Fruit fly (Drosophila melanogaster): Measurements from ENCODE around the gene CG46460.

The CG46460 gene

DNA sequence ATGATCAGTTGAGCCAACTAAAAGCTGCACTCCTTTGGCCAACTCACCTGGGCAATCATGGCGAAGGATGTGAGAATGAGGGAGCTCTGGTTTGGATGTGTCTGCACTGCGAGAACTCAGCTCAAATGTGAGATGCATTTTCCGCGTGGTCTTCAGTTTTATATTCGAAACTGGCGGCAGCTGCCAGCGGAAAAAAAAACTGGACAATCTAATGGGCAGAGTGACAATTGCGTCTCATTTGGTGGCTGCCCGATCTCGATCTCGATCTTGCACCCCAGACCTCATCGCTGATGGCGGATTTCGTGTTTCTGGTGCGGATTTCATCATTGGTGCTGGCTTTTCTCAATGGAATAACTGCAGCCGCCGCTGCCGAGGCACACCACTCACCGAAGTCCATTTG lies 14.3 kb downstream of the CG46460 start, which contains the start of gene Cpr64Ac:
Gene Cpr64Ac (minus strand): TSS at position 101 of the 400 bp plus-strand sequence.
- no peak for TF ChIP-seq Dll (optimal IDR thresholded peaks at IDR 0.05)
- TF ChIP-seq usp (GFP tag; optimal IDR thresholded peaks at IDR 0.05), result no peak
- no peak for TF ChIP-seq psq (optimal IDR thresholded peaks at IDR 0.05)
- TF ChIP-seq pan (optimal IDR thresholded peaks at IDR 0.05), result no peak
- TF ChIP-seq CG8478 (optimal IDR thresholded peaks at IDR 0.05), result no peak
- TF ChIP-seq EcR (GFP tag; optimal IDR thresholded peaks at IDR 0.05), result no peak

DNA sequence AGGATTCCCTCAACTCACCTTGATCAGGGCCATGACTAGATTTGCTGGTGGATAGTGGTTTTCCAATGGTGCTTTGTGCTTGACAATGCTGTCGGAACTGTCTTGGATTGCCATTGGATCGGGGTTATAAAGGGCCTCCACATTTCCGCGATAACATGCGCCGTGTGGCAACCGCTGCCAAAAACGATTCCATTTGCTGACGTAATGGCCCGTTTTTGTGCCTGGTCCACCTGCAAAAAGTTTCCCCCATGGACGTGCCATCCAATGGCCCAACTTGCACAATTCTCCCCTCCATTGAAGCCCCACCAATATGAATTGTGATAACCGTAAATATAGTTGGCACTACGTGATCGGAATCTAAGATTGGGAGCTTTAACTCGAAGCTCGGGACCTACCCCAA lies 15.7 kb downstream of the CG46460 start, which contains the start of gene Cpr64Ab:
Gene Cpr64Ab (minus strand): TSS at position 101 of the 400 bp plus-strand sequence.
- TF ChIP-seq usp (GFP tag; optimal IDR thresholded peaks at IDR 0.05) (no peak), pan (optimal IDR thresholded peaks at IDR 0.05) (no peak), EcR (GFP tag; optimal IDR thresholded peaks at IDR 0.05) (no peak), psq (optimal IDR thresholded peaks at IDR 0.05) (no peak), CG8478 (optimal IDR thresholded peaks at IDR 0.05) (no peak)

- no peak for TF ChIP-seq usp (GFP tag; optimal IDR thresholded peaks at IDR 0.05)
- no peak for TF ChIP-seq psq (optimal IDR thresholded peaks at IDR 0.05)
- TF ChIP-seq pan (optimal IDR thresholded peaks at IDR 0.05), result no peak
- TF ChIP-seq CG8478 (optimal IDR thresholded peaks at IDR 0.05), result no peak
- no peak for TF ChIP-seq EcR (GFP tag; optimal IDR thresholded peaks at IDR 0.05)
- TF ChIP-seq Dll (optimal IDR thresholded peaks at IDR 0.05), result no peak
Measured at dm6 chr3L:4209731-4210130, 17.4 kb downstream of the CG46460 start.

dm6 chr3L:4209078-4209477 lies 18.0 kb downstream of the CG46460 start, which contains the start of gene Cpr64Aa:
TSS of gene Cpr64Aa (minus strand) at chr3L:4209178.
- TF ChIP-seq psq (optimal IDR thresholded peaks at IDR 0.05) (no peak), usp (GFP tag; optimal IDR thresholded peaks at IDR 0.05) (no peak), Dll (optimal IDR thresholded peaks at IDR 0.05) (no peak), EcR (GFP tag; optimal IDR thresholded peaks at IDR 0.05) (no peak), pan (optimal IDR thresholded peaks at IDR 0.05) (no peak)

DNA sequence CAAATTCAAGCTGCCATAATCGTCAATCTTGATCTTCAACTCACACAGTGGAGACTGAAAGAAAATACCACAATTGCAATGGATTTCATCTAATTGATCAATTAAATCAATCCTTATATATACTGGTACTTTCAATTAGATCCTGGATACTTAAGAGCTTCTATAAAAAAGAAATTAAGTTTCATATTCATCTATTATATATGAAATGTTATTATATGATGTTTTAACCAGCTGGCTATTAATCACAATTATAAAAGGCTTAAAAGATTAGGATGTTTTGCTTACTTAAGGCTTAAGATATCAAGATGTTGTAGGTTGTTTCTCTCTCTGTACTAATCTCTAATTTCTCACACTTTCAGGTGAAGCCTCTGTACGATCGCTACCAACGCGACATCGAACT lies 22.2 kb downstream of the CG46460 start:
- TF ChIP-seq psq (optimal IDR thresholded peaks at IDR 0.05), result no peak
- no peak for TF ChIP-seq usp (GFP tag; optimal IDR thresholded peaks at IDR 0.05)
- no peak for TF ChIP-seq pan (optimal IDR thresholded peaks at IDR 0.05)
- no peak for TF ChIP-seq Dll (optimal IDR thresholded peaks at IDR 0.05)
- no peak for TF ChIP-seq CG8478 (optimal IDR thresholded peaks at IDR 0.05)
- TF ChIP-seq EcR (GFP tag; optimal IDR thresholded peaks at IDR 0.05), result no peak

DNA sequence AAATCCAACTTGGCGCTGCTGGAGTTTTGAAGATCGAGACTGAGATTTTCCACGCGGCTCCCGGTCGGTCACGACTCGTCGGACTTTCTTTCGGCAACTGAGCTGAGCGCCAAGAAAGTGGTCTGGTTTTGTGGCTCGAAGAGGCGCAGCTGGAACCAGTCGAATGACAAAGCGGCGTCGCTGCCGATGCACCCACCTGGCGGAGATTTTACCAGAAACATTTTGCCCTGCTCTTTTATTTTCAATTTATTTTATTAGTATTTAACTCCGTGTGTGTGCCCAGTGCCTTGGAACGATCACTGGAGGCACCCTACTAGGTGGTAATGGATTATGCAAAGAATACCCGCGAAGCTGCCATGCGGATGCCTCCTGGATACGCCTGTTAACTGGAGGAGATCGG lies 22.9 kb downstream of the CG46460 start, which contains the start of gene CG15005:
Gene CG15005 (minus strand): TSS at position 101 of the 400 bp plus-strand sequence.
- TF ChIP-seq psq (optimal IDR thresholded peaks at IDR 0.05) (no peak), EcR (GFP tag; optimal IDR thresholded peaks at IDR 0.05) (no peak), Dll (optimal IDR thresholded peaks at IDR 0.05) (no peak), pan (optimal IDR thresholded peaks at IDR 0.05) (no peak), CG8478 (optimal IDR thresholded peaks at IDR 0.05) (no peak), usp (GFP tag; optimal IDR thresholded peaks at IDR 0.05) (no peak)

DNA sequence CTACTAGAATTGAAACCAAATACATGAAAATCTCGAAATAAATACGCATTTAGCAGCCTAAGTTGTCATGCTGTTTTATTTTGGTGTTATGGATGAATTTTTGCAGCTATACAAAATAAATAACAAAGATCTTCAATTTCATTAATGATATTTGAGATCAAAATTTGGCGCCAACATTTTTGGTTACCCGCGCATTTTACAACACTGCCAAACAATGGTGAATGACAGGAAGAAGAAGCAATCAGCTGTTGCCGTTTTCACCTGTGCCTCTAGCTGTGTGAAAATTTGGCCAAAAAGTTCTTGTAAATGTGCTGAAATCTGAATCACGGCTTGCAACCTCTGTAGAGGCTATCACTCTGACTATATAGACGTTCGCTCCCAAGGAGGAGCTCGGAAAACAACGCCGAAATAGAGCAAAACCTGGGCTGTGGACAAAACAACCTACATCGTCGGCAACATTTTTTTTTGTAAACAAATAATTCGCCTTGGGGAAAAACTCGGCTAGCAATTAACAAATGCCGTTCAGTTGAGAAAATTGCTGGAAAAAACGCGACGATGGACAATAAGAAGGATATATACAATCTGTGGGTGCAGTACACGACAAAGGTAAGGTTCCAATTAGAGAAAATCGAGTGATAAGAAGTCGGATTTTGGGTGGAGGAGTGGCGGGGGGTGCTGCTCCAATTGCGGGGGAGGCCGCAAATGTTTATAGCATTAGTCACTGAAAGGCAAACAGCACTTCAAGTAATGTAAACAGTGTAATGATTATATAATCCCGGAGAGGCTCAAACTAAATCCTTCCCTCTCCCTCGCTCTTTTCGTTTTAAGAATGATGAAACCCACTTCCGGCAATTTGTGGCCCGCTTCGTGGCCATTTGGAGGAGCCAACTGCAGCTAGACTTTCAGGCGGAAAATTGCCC lies 33.1 kb downstream of the CG46460 start, which contains the start of gene CG43367:
Gene CG43367 (plus strand): TSS at position 264 of the 920 bp plus-strand sequence.
- TF ChIP-seq pan (optimal IDR thresholded peaks at IDR 0.05) (no peak), CG8478 (optimal IDR thresholded peaks at IDR 0.05) (no peak), EcR (GFP tag; optimal IDR thresholded peaks at IDR 0.05) (no peak), Dll (optimal IDR thresholded peaks at IDR 0.05) (no peak), usp (GFP tag; optimal IDR thresholded peaks at IDR 0.05) (no peak), psq (optimal IDR thresholded peaks at IDR 0.05) (no peak)

DNA sequence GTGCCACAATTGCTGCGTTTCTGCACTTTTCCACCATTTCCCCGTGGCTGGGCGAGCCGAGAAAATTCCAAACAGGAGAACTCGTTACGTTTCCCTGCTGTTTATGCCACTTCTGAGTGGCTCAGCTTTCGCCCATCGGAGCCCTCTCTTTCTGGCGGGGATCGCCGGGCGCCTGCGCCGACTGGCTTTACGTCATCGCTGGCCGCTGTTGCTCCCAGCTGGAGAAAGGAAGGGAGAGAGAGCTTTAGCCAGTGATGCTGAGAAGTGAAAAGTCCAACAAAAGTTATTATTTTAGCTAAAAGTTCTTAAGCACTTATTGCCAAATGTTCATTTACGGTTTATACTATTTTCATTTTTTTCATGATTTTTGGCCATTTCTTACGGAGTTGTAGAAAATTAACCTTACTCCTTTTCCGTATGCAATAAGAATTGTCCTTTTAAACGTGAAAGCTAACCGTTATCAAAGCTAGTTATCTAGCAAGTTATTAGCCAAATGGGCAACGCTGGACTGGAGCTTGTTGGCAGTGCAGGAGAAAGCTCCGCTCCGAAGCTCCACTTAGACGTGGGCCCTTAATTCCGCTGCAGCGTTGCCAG lies 39.1 kb downstream of the CG46460 start, which contains the start of the genes Teh2 and tipE:
Gene Teh2 (minus strand): TSS at position 94 of the 594 bp plus-strand sequence.
Gene tipE (plus strand): TSS at position 570 of the 594 bp plus-strand sequence.
- no peak for TF ChIP-seq EcR (GFP tag; optimal IDR thresholded peaks at IDR 0.05)
- no peak for TF ChIP-seq psq (optimal IDR thresholded peaks at IDR 0.05)
- no peak for TF ChIP-seq usp (GFP tag; optimal IDR thresholded peaks at IDR 0.05)
- TF ChIP-seq Dll (optimal IDR thresholded peaks at IDR 0.05), result no peak
- no peak for TF ChIP-seq pan (optimal IDR thresholded peaks at IDR 0.05)
- TF ChIP-seq CG8478 (optimal IDR thresholded peaks at IDR 0.05), result no peak

DNA sequence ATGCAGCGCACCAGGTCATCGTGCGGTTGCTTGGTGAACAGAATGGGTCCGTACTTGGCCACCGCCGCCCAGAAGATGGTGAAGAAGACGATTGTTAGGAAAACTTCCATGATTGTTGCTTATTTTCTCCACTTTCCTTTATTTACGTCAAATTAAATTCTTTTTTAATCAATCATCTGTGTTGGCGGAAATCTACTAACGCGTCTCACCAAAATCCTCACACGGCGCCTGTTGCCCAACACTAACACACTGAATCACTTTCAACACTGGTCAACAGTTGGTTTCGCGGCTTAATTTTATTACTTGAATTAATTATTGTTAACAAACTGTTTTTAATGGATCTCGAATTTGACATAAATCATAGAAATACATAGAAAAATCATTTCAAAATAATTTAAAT lies 40.4 kb downstream of the CG46460 start, which contains the start of gene VhaM9.7-c:
Gene VhaM9.7-c (minus strand): TSS at position 207 of the 400 bp plus-strand sequence.
- no peak for TF ChIP-seq pan (optimal IDR thresholded peaks at IDR 0.05)
- no peak for TF ChIP-seq usp (GFP tag; optimal IDR thresholded peaks at IDR 0.05)

DNA sequence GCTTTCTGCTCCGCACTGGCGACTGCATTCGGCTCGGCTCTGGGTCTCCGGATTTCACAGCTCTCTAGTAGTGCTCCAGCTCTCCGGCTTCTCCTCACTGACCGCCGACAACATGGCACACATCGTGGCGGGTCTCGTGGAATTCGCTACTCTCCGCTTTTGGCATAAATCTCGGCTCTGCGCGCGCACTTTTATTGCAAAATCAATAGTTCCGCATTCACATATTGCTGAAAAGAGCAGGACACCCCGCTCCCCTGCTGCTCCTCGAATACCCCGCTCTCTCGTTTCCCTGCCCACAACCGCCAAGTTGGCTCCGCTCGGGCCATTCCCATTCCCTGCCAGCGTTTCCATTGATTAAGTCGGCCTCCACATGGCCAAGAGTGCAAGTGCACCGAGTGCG lies 41.8 kb downstream of the CG46460 start:
- TF ChIP-seq Dll (optimal IDR thresholded peaks at IDR 0.05) (no peak), usp (GFP tag; optimal IDR thresholded peaks at IDR 0.05) (no peak), psq (optimal IDR thresholded peaks at IDR 0.05) (no peak), CG8478 (optimal IDR thresholded peaks at IDR 0.05) (no peak), pan (optimal IDR thresholded peaks at IDR 0.05) (no peak), EcR (GFP tag; optimal IDR thresholded peaks at IDR 0.05) (no peak)

DNA sequence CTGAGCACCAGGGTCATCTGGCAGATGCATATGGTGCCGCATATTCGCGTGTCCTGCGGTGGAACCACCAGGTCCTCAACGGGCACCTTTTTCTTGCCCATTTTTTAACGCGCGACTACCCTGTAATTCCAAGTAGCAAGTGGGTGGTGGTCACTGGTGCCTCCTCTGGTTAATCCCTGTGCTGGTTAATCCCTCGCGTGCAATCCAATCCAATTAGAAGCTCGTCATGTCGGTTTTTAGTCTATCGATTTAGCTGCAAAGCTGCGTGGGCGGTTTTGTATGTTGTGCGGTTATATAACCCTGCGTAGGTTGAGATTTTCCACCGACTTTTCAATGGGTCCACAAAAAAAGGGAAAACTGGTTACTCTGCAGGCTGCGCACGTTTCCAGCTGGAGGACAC lies 42.5 kb downstream of the CG46460 start, which contains the start of gene Teh3:
Gene Teh3 (minus strand): TSS at position 101 of the 400 bp plus-strand sequence.
- TF ChIP-seq CG8478 (optimal IDR thresholded peaks at IDR 0.05) (no peak), pan (optimal IDR thresholded peaks at IDR 0.05) (no peak), EcR (GFP tag; optimal IDR thresholded peaks at IDR 0.05) (no peak), usp (GFP tag; optimal IDR thresholded peaks at IDR 0.05) (no peak), Dll (optimal IDR thresholded peaks at IDR 0.05) (no peak), psq (optimal IDR thresholded peaks at IDR 0.05) (no peak)
